Worm (Caenorhabditis elegans): Measurements from ENCODE around the gene F42A9.3.

DNA sequence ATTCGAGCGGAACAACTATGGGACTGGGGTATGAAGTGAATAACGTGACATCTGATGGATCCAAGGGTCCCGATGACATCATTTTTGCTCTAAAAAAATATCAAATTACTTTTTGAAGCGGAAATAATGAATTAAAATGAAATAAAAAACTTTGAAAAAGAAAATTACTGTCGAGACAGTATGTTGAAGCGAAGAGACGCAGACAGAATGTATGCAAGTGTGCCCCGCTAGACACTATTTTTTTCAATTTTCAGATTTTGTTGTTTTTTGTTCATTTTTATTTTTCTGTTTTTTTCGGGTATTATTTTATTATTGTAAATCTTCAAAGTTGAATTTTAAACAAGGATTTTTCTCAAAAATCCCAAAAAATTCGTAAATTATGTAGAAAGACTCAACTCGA lies 1.6 kb downstream of the F42A9.3 start, which contains the start of gene F42A9.8:
- TF ChIP-seq F44E2.7 (GFP tag; IDR thresholded peaks at IDR 0.05): no peak
- no peak for TF ChIP-seq nhr-102 (tag; optimal IDR thresholded peaks at IDR 0.05)
- TF ChIP-seq zip-2 (tag; optimal IDR thresholded peaks at IDR 0.05): no peak
- no peak for TF ChIP-seq nhr-237 (tag; optimal IDR thresholded peaks at IDR 0.05)
- TF ChIP-seq skn-1 (tag; optimal IDR thresholded peaks at IDR 0.05): no peak
- TF ChIP-seq mdl-1 (tag; optimal IDR thresholded peaks at IDR 0.05): no peak
- no peak for TF ChIP-seq spr-1 (tag; optimal IDR thresholded peaks at IDR 0.05)
